Fruit fly (Drosophila melanogaster) whole organism, pupa: ENCODE results near the gene Dnaaf5.
A peak's percentile ranks its signal among the peaks of the same experiment; 100 is the strongest.

Experiments
- CG10348 ChIP-seq: fragments of 200-800 bp; sonication (Bioruptor generic); IDR thresholded peaks from 2 replicates; pipeline ENCODE4 v1.3.6; 2022; ENCODE audit warnings: missing biosample characterization, missing genetic modification characterization
- CG12605 ChIP-seq: fragments of 200-800 bp; sonication (Bioruptor generic); IDR thresholded peaks from 2 replicates; pipeline ENCODE4 v1.3.6; 2022; ENCODE audit warnings: missing biosample characterization, missing genetic modification characterization
- CG13204 ChIP-seq: fragments of 200-800 bp; sonication (Bioruptor generic); optimal IDR thresholded peaks from 2 replicates; lab custom pipeline; 2018; ENCODE audit warnings: missing biosample characterization, mild to moderate bottlenecking, missing genetic modification characterization, moderate library complexity
- CG14655 ChIP-seq: fragments of 200-800 bp; sonication (Bioruptor generic); optimal IDR thresholded peaks from 3 replicates; lab custom pipeline; 2017; ENCODE audit warnings: mild to moderate bottlenecking, missing biosample characterization, missing genetic modification reagents, missing genetic modification characterization
- CG15710 ChIP-seq: fragments of 200-800 bp; sonication (Bioruptor generic); optimal IDR thresholded peaks from 2 replicates; lab custom pipeline; 2018; ENCODE audit warnings: missing biosample characterization, mild to moderate bottlenecking, missing genetic modification characterization, moderate library complexity
- CG17806 ChIP-seq: fragments of 200-800 bp; sonication (Bioruptor generic); optimal IDR thresholded peaks from 2 replicates; lab custom pipeline; 2018; ENCODE audit warnings: missing biosample characterization, mild to moderate bottlenecking, missing genetic modification characterization, moderate library complexity
- CG32121 ChIP-seq: fragments of 200-800 bp; sonication (Bioruptor generic); IDR thresholded peaks from 2 replicates; pipeline ENCODE4 v1.3.6; 2022; ENCODE audit warnings: missing biosample characterization, missing genetic modification characterization
- CG34367 ChIP-seq: fragments of 200-800 bp; sonication (Bioruptor generic); optimal IDR thresholded peaks from 2 replicates; lab custom pipeline; 2018; ENCODE audit warnings: missing biosample characterization, mild to moderate bottlenecking, missing genetic modification characterization
- CG4496 ChIP-seq: fragments of 200-800 bp; sonication (Bioruptor generic); IDR thresholded peaks from 3 replicates; pipeline ENCODE4 v1.3.6; 2022; ENCODE audit warnings: missing biosample characterization, missing genetic modification characterization
- CG8159 ChIP-seq: fragments of 200-800 bp; sonication (Bioruptor generic); optimal IDR thresholded peaks from 3 replicates; lab custom pipeline; 2018; ENCODE audit warnings: missing biosample characterization, mild to moderate bottlenecking, missing genetic modification characterization, moderate library complexity
- CG8301 ChIP-seq: fragments of 200-800 bp; sonication (Bioruptor generic); optimal IDR thresholded peaks from 2 replicates; lab custom pipeline; 2018; ENCODE audit warnings: missing biosample characterization, mild to moderate bottlenecking, missing genetic modification characterization
- CG9948 ChIP-seq: fragments of 200-800 bp; sonication (Bioruptor generic); optimal IDR thresholded peaks from 2 replicates; lab custom pipeline; 2018; ENCODE audit warnings: missing biosample characterization, mild to moderate bottlenecking, missing genetic modification characterization, moderate library complexity
- D1 ChIP-seq: fragments of 200-800 bp; sonication (Bioruptor generic); optimal IDR thresholded peaks from 2 replicates; lab custom pipeline; 2018; ENCODE audit warnings: missing biosample characterization, mild to moderate bottlenecking, missing genetic modification characterization, moderate library complexity
- EcR ChIP-seq: fragments of 200-800 bp; sonication (Bioruptor generic); optimal IDR thresholded peaks from 3 replicates; lab custom pipeline; 2019; ENCODE audit warnings: missing biosample characterization, missing genetic modification characterization, mild to moderate bottlenecking, moderate library complexity, missing genetic modification reagents
- Ets98B ChIP-seq: fragments of 200-800 bp; sonication (Bioruptor generic); IDR thresholded peaks from 2 replicates; pipeline ENCODE4 v1.3.6; 2022; ENCODE audit warnings: missing biosample characterization, missing genetic modification characterization
- Pif1A ChIP-seq: fragments of 200-800 bp; sonication (Bioruptor generic); optimal IDR thresholded peaks from 3 replicates; lab custom pipeline; 2016; ENCODE audit warnings: missing biosample characterization, missing genetic modification characterization
- Pif1B ChIP-seq: fragments of 200-800 bp; sonication (Bioruptor generic); optimal IDR thresholded peaks from 3 replicates; lab custom pipeline; 2016; ENCODE audit warnings: missing biosample characterization, missing genetic modification characterization
- Snoo ChIP-seq: fragments of 200-800 bp; sonication (Bioruptor generic); optimal IDR thresholded peaks from 3 replicates; lab custom pipeline; 2017; ENCODE audit warnings: missing biosample characterization, mild to moderate bottlenecking, missing genetic modification characterization, inconsistent platforms
- fd96Ca ChIP-seq: fragments of 200-800 bp; sonication (Bioruptor generic); IDR thresholded peaks from 3 replicates; pipeline ENCODE4 v1.3.6; 2022; ENCODE audit warnings: missing biosample characterization, missing genetic modification characterization
- gl ChIP-seq: fragments of 200-800 bp; sonication (Bioruptor generic); optimal IDR thresholded peaks from 2 replicates; lab custom pipeline; 2018; ENCODE audit warnings: missing biosample characterization, mild to moderate bottlenecking, missing genetic modification characterization
- rn ChIP-seq: fragments of 200-800 bp; sonication (Bioruptor generic); IDR thresholded peaks from 2 replicates; pipeline ENCODE4 v1.3.6; 2022; ENCODE audit warnings: missing biosample characterization, missing genetic modification characterization

Dnaaf5 gene

dm6 chr3R:14351418-14351817, 10.2 kb downstream of the Dnaaf5 start:
- TF ChIP-seq CG8159, result peak; percentile 10
- no peak for TF ChIP-seq EcR (GFP tag; lab: Kevin White, UChicago)

- TF ChIP-seq CG9948 (tag; lab: Kevin White, UChicago) (no peak), Pif1A (GFP tag; lab: Kevin White, UChicago) (no peak), CG32121 (no peak), CG34367 (no peak), CG15710 (no peak), rn (GFP tag; lab: Robert Waterston, UW) (no peak), CG4496 (no peak), CG8159 (peak; percentile 3)
These were observed 13.1 kb downstream of the Dnaaf5 start for dm6 chr3R:14348480-14348879.

- TF ChIP-seq CG14655 (peak; percentile 71), CG17806 (tag; lab: Kevin White, UChicago) (peak; percentile 41), CG13204 (GFP tag; lab: Kevin White, UChicago) (peak; percentile 48), CG12605 (no peak), Ets98B (peak; percentile 10; the same call in 1 of the 2 replicates), CG15710 (peak; percentile 19), CG32121 (no peak), CG4496 (0 out of 3 replicates have a peak, but pooled peaks have one; percentile 4), CG9948 (tag; lab: Kevin White, UChicago) (peak; percentile 53), CG8301 (peak; percentile 58), rn (GFP tag; lab: Robert Waterston, UW) (no peak), Snoo (tag; lab: Kevin White, UChicago) (no peak), Pif1A (GFP tag; lab: Kevin White, UChicago) (peak; percentile 43), gl (no peak), CG8159 (peak; percentile 45), CG10348 (no peak), fd96Ca (GFP tag; lab: Robert Waterston, UW) (no peak), D1 (tag; lab: Kevin White, UChicago) (peak; percentile 2), EcR (GFP tag; lab: Kevin White, UChicago) (peak; percentile 14), Pif1B (GFP tag; lab: Kevin White, UChicago) (peak; percentile 21), CG34367 (no peak)
- TF ChIP-seq, all 21 proteins: peak for 13
These were observed 14.5 kb downstream of the Dnaaf5 start for dm6 chr3R:14346838-14347745.

dm6 chr3R:14344767-14345166, 16.8 kb downstream of the Dnaaf5 start:
- no peak for TF ChIP-seq CG8301

dm6 chr3R:14335504-14335903, 26.1 kb downstream of the Dnaaf5 start:
- no peak for TF ChIP-seq CG9948 (tag; lab: Kevin White, UChicago)
- 0 out of 3 replicates have a peak, but pooled peaks have one; percentile 8 for TF ChIP-seq CG4496
- TF ChIP-seq, all 21 proteins: peak for 1

dm6 chr3R:14332735-14333134, 28.9 kb downstream of the Dnaaf5 start:
- TF ChIP-seq CG8159, result no peak
- peak; percentile 1 for TF ChIP-seq CG14655

- TF ChIP-seq CG34367, result no peak
- TF ChIP-seq CG8159, result no peak
- no peak for TF ChIP-seq CG13204 (GFP tag; lab: Kevin White, UChicago)
- TF ChIP-seq CG10348, result no peak
- TF ChIP-seq D1 (tag; lab: Kevin White, UChicago), result no peak
- TF ChIP-seq rn (GFP tag; lab: Robert Waterston, UW), result no peak
- no peak for TF ChIP-seq Pif1A (GFP tag; lab: Kevin White, UChicago)
- TF ChIP-seq EcR (GFP tag; lab: Kevin White, UChicago), result no peak
- no peak for TF ChIP-seq CG14655
- TF ChIP-seq CG4496, result no peak
- no peak for TF ChIP-seq CG9948 (tag; lab: Kevin White, UChicago)
- no peak for TF ChIP-seq CG15710
- no peak for TF ChIP-seq CG8301
These were observed 30.1 kb downstream of the Dnaaf5 start for dm6 chr3R:14331474-14331873.

- no peak for TF ChIP-seq EcR (GFP tag; lab: Kevin White, UChicago)
- TF ChIP-seq gl, result no peak
- no peak for TF ChIP-seq CG10348
- TF ChIP-seq fd96Ca (GFP tag; lab: Robert Waterston, UW), result no peak
- TF ChIP-seq CG32121, result no peak
- no peak for TF ChIP-seq CG8301
- TF ChIP-seq CG9948 (tag; lab: Kevin White, UChicago), result no peak
- TF ChIP-seq Ets98B, result no peak
- TF ChIP-seq CG17806 (tag; lab: Kevin White, UChicago), result no peak
- TF ChIP-seq D1 (tag; lab: Kevin White, UChicago), result no peak
- TF ChIP-seq CG13204 (GFP tag; lab: Kevin White, UChicago), result no peak
These were observed 30.9 kb downstream of the Dnaaf5 start for dm6 chr3R:14330654-14331053.
